Fruit fly (Drosophila melanogaster) whole organism, embryonic: ENCODE results near the gene Syx5.

ENCODE experiments used
- Adf1 ChIP-seq: fragments of 200-800 bp; sonication (Bioruptor generic); IDR thresholded peaks from 2 replicates; pipeline ENCODE4 v1.3.6; 2022; ENCODE audit warnings: missing biosample characterization, missing genetic modification characterization
- CG11085 ChIP-seq: fragments of 200-800 bp; sonication (Bioruptor generic); IDR thresholded peaks from 2 replicates; pipeline ENCODE4 v1.3.6; 2022; ENCODE audit warnings: missing biosample characterization, missing genetic modification characterization
- CG11560 ChIP-seq: fragments of 200-800 bp; sonication (Bioruptor generic); IDR thresholded peaks from 3 replicates; pipeline ENCODE4 v1.3.6; 2022; ENCODE audit warnings: missing biosample characterization, missing genetic modification characterization
- CG1647 ChIP-seq: fragments of 200-800 bp; sonication (Bioruptor generic); optimal IDR thresholded peaks from 3 replicates; lab custom pipeline; 2016; ENCODE audit warnings: missing biosample characterization, missing genetic modification characterization
- CG16813 ChIP-seq: fragments of 200-800 bp; sonication (Bioruptor generic); IDR thresholded peaks from 3 replicates; pipeline ENCODE4 v1.3.6; 2022; ENCODE audit warnings: missing biosample characterization, missing genetic modification characterization; ENCODE audit not compliant: partially characterized antibody
- CG17328 ChIP-seq: fragments of 200-800 bp; sonication (Bioruptor generic); IDR thresholded peaks from 2 replicates; pipeline ENCODE4 v1.3.6; 2022; ENCODE audit warnings: missing biosample characterization, missing genetic modification characterization
- CG30431 ChIP-seq: fragments of 200-800 bp; sonication (Bioruptor generic); optimal IDR thresholded peaks from 2 replicates; lab custom pipeline; 2017; ENCODE audit warnings: missing biosample characterization, missing genetic modification characterization
- CG3163 ChIP-seq: fragments of 200-800 bp; sonication (Bioruptor generic); optimal IDR thresholded peaks from 3 replicates; lab custom pipeline; 2016; ENCODE audit warnings: missing biosample characterization, missing genetic modification characterization
- CG33557 ChIP-seq: fragments of 200-800 bp; sonication (Bioruptor generic); optimal IDR thresholded peaks from 2 replicates; lab custom pipeline; 2019; ENCODE audit warnings: missing biosample characterization, mild to moderate bottlenecking, missing genetic modification characterization, moderate library complexity
- CG4617 ChIP-seq: fragments of 200-800 bp; sonication (Bioruptor generic); optimal IDR thresholded peaks from 3 replicates; lab custom pipeline; 2016; ENCODE audit warnings: missing biosample characterization, missing genetic modification characterization, borderline replicate concordance
- CG6791 ChIP-seq: fragments of 200-800 bp; sonication (Bioruptor generic); IDR thresholded peaks from 3 replicates; pipeline ENCODE4 v1.3.6; 2022; ENCODE audit warnings: missing biosample characterization, missing genetic modification characterization; ENCODE audit not compliant: partially characterized antibody
- CG9817 ChIP-seq: fragments of 200-800 bp; sonication (Bioruptor generic); optimal IDR thresholded peaks from 2 replicates; lab custom pipeline; 2018; ENCODE audit warnings: missing biosample characterization, mild to moderate bottlenecking, missing genetic modification characterization, moderate library complexity
- D19B ChIP-seq: fragments of 200-800 bp; sonication (Bioruptor generic); optimal IDR thresholded peaks from 2 replicates; lab custom pipeline; 2017; ENCODE audit warnings: missing biosample characterization, mild to moderate bottlenecking, missing genetic modification characterization
- Dad ChIP-seq: fragments of 200-800 bp; sonication (Bioruptor generic); optimal IDR thresholded peaks from 3 replicates; lab custom pipeline; 2016; ENCODE audit warnings: missing biosample characterization, missing genetic modification characterization
- Dbx ChIP-seq: fragments of 200-800 bp; sonication (Bioruptor generic); IDR thresholded peaks from 3 replicates; pipeline ENCODE4 v1.3.6; 2022; ENCODE audit warnings: missing biosample characterization, missing genetic modification characterization
- Dll ChIP-seq: fragments of 200-800 bp; sonication (Bioruptor generic); IDR thresholded peaks from 4 replicates; pipeline ENCODE4 v1.3.6; 2022; ENCODE audit warnings: missing biosample characterization, missing genetic modification characterization; ENCODE audit not compliant: partially characterized antibody
- E2f1 ChIP-seq: fragments of 200-800 bp; sonication (Bioruptor generic); IDR thresholded peaks from 2 replicates; pipeline ENCODE4 v1.3.6; 2022; ENCODE audit warnings: missing biosample characterization, missing genetic modification characterization
- E2f2 ChIP-seq: fragments of 200-800 bp; sonication (Bioruptor generic); IDR thresholded peaks from 2 replicates; pipeline ENCODE4 v1.3.6; 2022; ENCODE audit warnings: missing biosample characterization, missing genetic modification characterization
- HLH4C ChIP-seq: fragments of 200-800 bp; sonication (Bioruptor generic); IDR thresholded peaks from 3 replicates; pipeline ENCODE4 v1.3.6; 2022; ENCODE audit warnings: missing biosample characterization, missing genetic modification characterization; ENCODE audit not compliant: partially characterized antibody
- MTF-1 ChIP-seq: fragments of 200-800 bp; sonication (Bioruptor generic); optimal IDR thresholded peaks from 2 replicates; lab custom pipeline; 2018; ENCODE audit warnings: missing biosample characterization, mild to moderate bottlenecking, missing genetic modification characterization, borderline replicate concordance
- Mad ChIP-seq: fragments of 200-800 bp; sonication (Bioruptor generic); optimal IDR thresholded peaks from 2 replicates; lab custom pipeline; 2016; ENCODE audit warnings: missing biosample characterization, missing genetic modification characterization
- Poxn ChIP-seq: fragments of 200-800 bp; sonication (Bioruptor generic); IDR thresholded peaks from 2 replicates; pipeline ENCODE4 v1.3.6; 2022; ENCODE audit warnings: missing biosample characterization, missing genetic modification characterization
- Ravus ChIP-seq: fragments of 200-800 bp; sonication (Bioruptor generic); IDR thresholded peaks from 2 replicates; pipeline ENCODE4 v1.3.6; 2022; ENCODE audit warnings: missing biosample characterization, missing genetic modification characterization
- Rfx ChIP-seq: fragments of 200-800 bp; sonication (Bioruptor generic); IDR thresholded peaks from 2 replicates; pipeline ENCODE4 v1.3.6; 2022; ENCODE audit warnings: missing biosample characterization, missing genetic modification characterization
- Side ChIP-seq: fragments of 200-800 bp; sonication (Bioruptor generic); optimal IDR thresholded peaks from 2 replicates; lab custom pipeline; 2016; ENCODE audit warnings: missing biosample characterization, missing genetic modification characterization
- Sox102F ChIP-seq: fragments of 200-800 bp; sonication (Bioruptor generic); optimal IDR thresholded peaks from 2 replicates; lab custom pipeline; 2018; ENCODE audit warnings: missing biosample characterization, mild to moderate bottlenecking, missing genetic modification characterization, moderate library complexity
- YL-1 ChIP-seq: fragments of 200-800 bp; sonication (Bioruptor generic); optimal IDR thresholded peaks from 3 replicates; lab custom pipeline; 2017; ENCODE audit warnings: missing biosample characterization, mild to moderate bottlenecking, missing genetic modification characterization
- ac ChIP-seq: fragments of 200-800 bp; sonication (Bioruptor generic); optimal IDR thresholded peaks from 3 replicates; lab custom pipeline; 2017; ENCODE audit warnings: missing biosample characterization, mild to moderate bottlenecking, missing genetic modification characterization
- bab2 ChIP-seq: fragments of 200-800 bp; sonication (Bioruptor generic); optimal IDR thresholded peaks from 2 replicates; lab custom pipeline; 2016; ENCODE audit warnings: missing biosample characterization, missing genetic modification characterization
- br ChIP-seq: fragments of >200 bp; optimal IDR thresholded peaks from 2 replicates; lab custom pipeline; 2017
- fd102C ChIP-seq: fragments of 200-800 bp; sonication (Bioruptor generic); optimal IDR thresholded peaks from 2 replicates; lab custom pipeline; 2018; ENCODE audit warnings: missing biosample characterization, mild to moderate bottlenecking, missing genetic modification characterization, moderate library complexity
- gce ChIP-seq: fragments of 200-800 bp; sonication (Bioruptor generic); IDR thresholded peaks from 3 replicates; pipeline ENCODE4 v1.3.6; 2022; ENCODE audit warnings: missing biosample characterization, missing genetic modification characterization
- gcm ChIP-seq: fragments of 200-800 bp; sonication (Bioruptor generic); optimal IDR thresholded peaks from 2 replicates; lab custom pipeline; 2019; ENCODE audit warnings: missing biosample characterization, mild to moderate bottlenecking, missing genetic modification characterization, moderate library complexity
- gfzf ChIP-seq: fragments of 200-800 bp; sonication (Bioruptor generic); optimal IDR thresholded peaks from 2 replicates; lab custom pipeline; 2016; ENCODE audit warnings: missing biosample characterization, mild to moderate bottlenecking, missing genetic modification characterization, moderate library complexity
- grn ChIP-seq: fragments of 200-800 bp; sonication (Bioruptor generic); optimal IDR thresholded peaks from 3 replicates; lab custom pipeline; 2017; ENCODE audit warnings: missing biosample characterization, missing genetic modification characterization
- gsb-n ChIP-seq: fragments of 200-800 bp; sonication (Bioruptor generic); optimal IDR thresholded peaks from 3 replicates; lab custom pipeline; 2018; ENCODE audit warnings: missing biosample characterization, mild to moderate bottlenecking, missing genetic modification characterization
- jumu ChIP-seq: fragments of 200-800 bp; sonication (Bioruptor generic); optimal IDR thresholded peaks from 3 replicates; lab custom pipeline; 2016; ENCODE audit warnings: missing biosample characterization, missing genetic modification characterization
- ken ChIP-seq: fragments of 200-800 bp; sonication (Bioruptor generic); IDR thresholded peaks from 3 replicates; pipeline ENCODE4 v1.3.6; 2022; ENCODE audit warnings: missing biosample characterization, missing genetic modification characterization
- klu ChIP-seq: fragments of 200-800 bp; sonication (Bioruptor generic); IDR thresholded peaks from 2 replicates; pipeline ENCODE4 v1.3.6; 2022; ENCODE audit warnings: missing biosample characterization, missing genetic modification characterization
- nmo ChIP-seq: fragments of 200-800 bp; sonication (Bioruptor generic); optimal IDR thresholded peaks from 2 replicates; lab custom pipeline; 2018; ENCODE audit warnings: missing biosample characterization, mild to moderate bottlenecking, missing genetic modification characterization, moderate library complexity
- scrt ChIP-seq: fragments of 200-800 bp; sonication (Bioruptor generic); optimal IDR thresholded peaks from 2 replicates; lab custom pipeline; 2018; ENCODE audit warnings: missing biosample characterization, mild to moderate bottlenecking, missing genetic modification characterization, moderate library complexity
- slbo ChIP-seq: fragments of 200-800 bp; sonication (Bioruptor generic); IDR thresholded peaks from 2 replicates; pipeline ENCODE4 v1.3.6; 2022; ENCODE audit warnings: missing biosample characterization, missing genetic modification characterization
- sna ChIP-seq: fragments of 200-800 bp; sonication (Bioruptor generic); IDR thresholded peaks from 2 replicates; pipeline ENCODE4 v1.3.6; 2022; ENCODE audit warnings: missing biosample characterization, missing genetic modification characterization; ENCODE audit not compliant: partially characterized antibody
- sqz ChIP-seq: fragments of 200-800 bp; sonication (Bioruptor generic); optimal IDR thresholded peaks from 3 replicates; lab custom pipeline; 2018; ENCODE audit warnings: missing biosample characterization, mild to moderate bottlenecking, missing genetic modification characterization
- unc-4 ChIP-seq: fragments of 200-800 bp; sonication (Bioruptor generic); IDR thresholded peaks from 2 replicates; pipeline ENCODE4 v1.3.6; 2022; ENCODE audit warnings: missing biosample characterization, missing genetic modification characterization; ENCODE audit not compliant: partially characterized antibody
- vnd ChIP-seq: fragments of 200-800 bp; sonication (Bioruptor generic); IDR thresholded peaks from 3 replicates; pipeline ENCODE4 v1.3.6; 2022; ENCODE audit warnings: missing biosample characterization, missing genetic modification characterization; ENCODE audit not compliant: partially characterized antibody
- vvl ChIP-seq: fragments of 200-800 bp; sonication (Bioruptor generic); IDR thresholded peaks from 2 replicates; pipeline ENCODE4 v1.3.6; 2022; ENCODE audit warnings: missing biosample characterization, missing genetic modification characterization
- wdn ChIP-seq: fragments of 200-800 bp; sonication (Bioruptor generic); IDR thresholded peaks from 2 replicates; pipeline ENCODE4 v1.3.6; 2022; ENCODE audit warnings: missing biosample characterization, missing genetic modification characterization
- zfh1 ChIP-seq: fragments of 200-800 bp; sonication (Bioruptor generic); IDR thresholded peaks from 3 replicates; pipeline ENCODE4 v1.3.6; 2022; ENCODE audit warnings: missing biosample characterization, missing genetic modification characterization

The Syx5 gene

dm6 chr2L:16352585-16353580, 45.7 kb downstream of the Syx5 start, which contains the start of the genes Hyls1, chif and CG4455 (continued):
- TF ChIP-seq slbo (GFP tag; lab: Robert Waterston, UW) (peak; percentile 45; the same call in 1 of the 2 replicates), br (lab: Kevin White, UChicago) (no peak), jumu (GFP tag; lab: Kevin White, UChicago) (no peak), CG3163 (GFP tag; lab: Kevin White, UChicago) (no peak), Adf1 (GFP tag; lab: Robert Waterston, UW) (no peak), CG9817 (tag; lab: Kevin White, UChicago) (peak; percentile 28), MTF-1 (GFP tag; lab: Kevin White, UChicago) (no peak), YL-1 (GFP tag; lab: Kevin White, UChicago) (peak; percentile 11), Dll (GFP tag; lab: Robert Waterston, UW) (peak; percentile 95), zfh1 (GFP tag; lab: Robert Waterston, UW) (no peak), HLH4C (GFP tag; lab: Robert Waterston, UW) (peak; percentile 93), gce (GFP tag; lab: Robert Waterston, UW) (no peak), Side (GFP tag; lab: Kevin White, UChicago) (no peak), CG6791 (GFP tag; lab: Robert Waterston, UW) (peak; percentile 82), sqz (GFP tag; lab: Kevin White, UChicago) (peak; percentile 15), Sox102F (GFP tag; lab: Kevin White, UChicago) (peak; percentile 4), vvl (GFP tag; lab: Robert Waterston, UW) (no peak), E2f1 (no peak), CG30431 (GFP tag; lab: Kevin White, UChicago) (no peak), bab2 (GFP tag; lab: Kevin White, UChicago) (no peak), fd102C (GFP tag; lab: Kevin White, UChicago) (no peak), ac (GFP tag; lab: Kevin White, UChicago) (no peak), gfzf (peak; percentile 13), Poxn (GFP tag; lab: Robert Waterston, UW) (no peak), CG33557 (GFP tag; lab: Kevin White, UChicago) (peak; percentile 27), CG16813 (GFP tag; lab: Robert Waterston, UW) (peak; percentile 94), gcm (GFP tag; lab: Kevin White, UChicago) (no peak), Mad (GFP tag; lab: Kevin White, UChicago) (peak; percentile 28), sna (GFP tag; lab: Robert Waterston, UW) (peak; percentile 86), nmo (GFP tag; lab: Kevin White, UChicago) (peak; percentile 72), unc-4 (GFP tag; lab: Robert Waterston, UW) (peak; percentile 89), CG11085 (GFP tag; lab: Robert Waterston, UW) (no peak), Dbx (GFP tag; lab: Robert Waterston, UW) (no peak), grn (peak; percentile 64), scrt (GFP tag; lab: Kevin White, UChicago) (peak; percentile 23), wdn (GFP tag; lab: Robert Waterston, UW) (no peak), CG4617 (GFP tag; lab: Kevin White, UChicago) (peak; percentile 24), vnd (GFP tag; lab: Robert Waterston, UW) (peak; percentile 90), D19B (peak; percentile 78), E2f2 (GFP tag; lab: Robert Waterston, UW) (peak; percentile 49), CG17328 (GFP tag; lab: Robert Waterston, UW) (no peak), klu (GFP tag; lab: Robert Waterston, UW) (no peak), Dad (GFP tag; lab: Kevin White, UChicago) (no peak), gsb-n (tag; lab: Kevin White, UChicago) (peak; percentile 48), ken (GFP tag; lab: Robert Waterston, UW) (no peak), CG11560 (no peak), Rfx (GFP tag; lab: Robert Waterston, UW) (peak; percentile 67), Ravus (GFP tag; lab: Robert Waterston, UW) (no peak), CG1647 (GFP tag; lab: Kevin White, UChicago) (no peak)
